Worm (Caenorhabditis elegans) whole organism, L4 larva: ENCODE data around the gene str-124.

Experiments used
- D1046.2 ChIP-seq: fragments of 200-800 bp; sonication (Bioruptor generic); IDR thresholded peaks from 2 replicates; pipeline ENCODE4 v1.3.6; 2022; ENCODE audit warnings: missing genetic modification characterization, missing compliant biosample characterization
- F10B5.3 ChIP-seq: sonication (generic microtip); optimal IDR thresholded peaks from 2 replicates; lab custom pipeline; 2016; ENCODE audit warnings: mild to moderate bottlenecking, missing genetic modification characterization, missing compliant biosample characterization
- F37D6.2 ChIP-seq: sonication (generic microtip); optimal IDR thresholded peaks from 2 replicates; lab custom pipeline; 2016; ENCODE audit warnings: mild to moderate bottlenecking, missing genetic modification characterization, missing compliant biosample characterization
- ZK337.2 ChIP-seq: fragments of 200-800 bp; sonication (Bioruptor generic); IDR thresholded peaks from 2 replicates; pipeline ENCODE4 v1.3.6; 2022; ENCODE audit warnings: missing genetic modification reagents, missing genetic modification characterization, missing compliant biosample characterization
- aha-1 ChIP-seq: fragments of 150-350 bp; peaks from one replicate; lab custom pipeline; 2014; ENCODE audit warnings: missing biosample characterization, missing genetic modification characterization
- aly-2 ChIP-seq: sonication (generic microtip); optimal IDR thresholded peaks from 2 replicates; lab custom pipeline; 2018; ENCODE audit warnings: missing biosample characterization, missing genetic modification characterization
- ceh-32 ChIP-seq: sonication (generic microtip); optimal IDR thresholded peaks from 2 replicates; lab custom pipeline; 2016; ENCODE audit warnings: mild to moderate bottlenecking, missing genetic modification characterization, missing compliant biosample characterization; ENCODE audit not compliant: poor library complexity
- daf-19 ChIP-seq: fragments of 200-800 bp; sonication (Bioruptor generic); conservative IDR thresholded peaks from 2 replicates; pipeline ENCODE4 v1.3.6; 2022; ENCODE audit warnings: missing genetic modification characterization, missing compliant biosample characterization
- egl-43 ChIP-seq: fragments of 200-800 bp; sonication (Bioruptor generic); IDR thresholded peaks from 2 replicates; pipeline ENCODE4 v1.3.6; 2022; ENCODE audit warnings: missing genetic modification reagents, missing genetic modification characterization, missing compliant biosample characterization
- hlh-11 ChIP-seq: fragments of 200-800 bp; sonication (Bioruptor generic); optimal IDR thresholded peaks from 2 replicates; lab custom pipeline; 2018; ENCODE audit warnings: mild to moderate bottlenecking, missing genetic modification characterization, missing compliant biosample characterization
- hlh-30 ChIP-seq: sonication (generic microtip); optimal IDR thresholded peaks from 2 replicates; lab custom pipeline; 2017; ENCODE audit warnings: antibody characterized with exemption, mild to moderate bottlenecking, missing genetic modification characterization, missing compliant biosample characterization; ENCODE audit not compliant: insufficient read depth
- lin-1 ChIP-seq: fragments of 200-800 bp; sonication (Bioruptor generic); IDR thresholded peaks from 2 replicates; pipeline ENCODE4 v1.3.6; 2022; ENCODE audit warnings: missing genetic modification reagents, missing genetic modification characterization, missing compliant biosample characterization
- lin-39 ChIP-seq: fragments of 150-350 bp; optimal IDR thresholded peaks from 2 replicates; lab custom pipeline; 2014; ENCODE audit warnings: missing biosample characterization, missing genetic modification reagents, missing genetic modification characterization
- mep-1 ChIP-seq: fragments of 150-350 bp; sonication (generic microtip); optimal IDR thresholded peaks from 3 replicates; lab custom pipeline; 2014; ENCODE audit warnings: missing biosample characterization, missing genetic modification characterization
- mxl-2 ChIP-seq: fragments of 200-800 bp; sonication (Bioruptor generic); conservative IDR thresholded peaks from 2 replicates; pipeline ENCODE4 v1.3.6; 2022; ENCODE audit warnings: missing genetic modification reagents, missing genetic modification characterization, missing compliant biosample characterization
- nhr-11 ChIP-seq: fragments of 150-350 bp; optimal IDR thresholded peaks from 2 replicates; lab custom pipeline; 2014; ENCODE audit warnings: missing biosample characterization, missing genetic modification characterization
- nhr-28 ChIP-seq: fragments of 150-350 bp; optimal IDR thresholded peaks from 2 replicates; lab custom pipeline; 2014; ENCODE audit warnings: missing biosample characterization, missing genetic modification characterization
- unc-62 ChIP-seq, 3 experiments: fragments of 150-350 bp in 1 of 3; sonication (generic microtip); optimal IDR thresholded peaks in 2 of 3; peaks in 1 of 3; 1 replicate in 1 of 3; 2 replicates in 2 of 3; lab custom pipeline; 2014 to 2017; ENCODE audit warnings: missing biosample characterization in 3 of 3, missing genetic modification characterization in 3 of 3, missing genetic modification reagents in 3 of 3, missing genotype in 1 of 3
- zag-1 ChIP-seq: fragments of 150-350 bp; optimal IDR thresholded peaks from 2 replicates; lab custom pipeline; 2014; ENCODE audit warnings: missing biosample characterization, missing genetic modification characterization
- zfp-2 ChIP-seq: sonication (generic microtip); optimal IDR thresholded peaks from 2 replicates; lab custom pipeline; 2016; ENCODE audit warnings: mild to moderate bottlenecking, missing genetic modification characterization, missing compliant biosample characterization
- zip-11 ChIP-seq: fragments of 200-800 bp; sonication (Bioruptor generic); IDR thresholded peaks from 2 replicates; pipeline ENCODE4 v1.3.6; 2022; ENCODE audit warnings: missing genetic modification characterization, missing compliant biosample characterization
- ztf-7 ChIP-seq: fragments of 150-350 bp; optimal IDR thresholded peaks from 2 replicates; lab custom pipeline; 2014; ENCODE audit warnings: missing biosample characterization, missing genetic modification characterization

Gene str-124

DNA sequence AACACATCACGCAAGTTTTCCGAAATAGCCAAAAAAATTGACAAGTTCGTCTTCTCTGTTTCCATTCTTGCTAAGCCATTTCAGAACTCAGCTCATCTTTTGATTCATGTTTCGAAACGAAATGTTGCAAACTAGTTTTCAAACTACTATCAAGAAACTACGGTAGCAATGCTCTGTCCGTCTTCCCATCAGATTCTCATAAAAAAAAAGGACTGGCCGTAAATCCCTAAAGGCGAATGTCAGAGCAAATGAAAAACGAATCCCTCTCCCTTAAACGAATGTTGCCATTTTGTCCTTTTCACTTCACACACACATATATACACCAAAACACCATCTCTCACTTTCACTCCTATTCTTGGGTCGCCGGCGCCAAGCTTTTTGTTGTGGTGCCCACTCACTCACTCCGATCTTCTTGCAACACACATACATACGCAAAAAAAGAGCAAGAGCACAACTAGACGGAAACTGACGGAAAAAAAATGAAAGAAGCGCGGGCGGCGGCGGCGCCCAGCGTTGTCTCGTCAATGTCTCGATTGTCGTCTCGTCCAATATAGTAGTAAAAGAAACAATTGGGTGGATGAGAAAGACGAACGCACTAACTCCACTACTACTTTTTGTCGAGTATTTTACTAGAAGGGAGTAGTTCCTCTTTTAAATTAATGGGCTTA lies 40.2 kb downstream of the str-124 start:
- no peak for TF ChIP-seq hlh-30 (tag; lab: Kevin White, UChicago)
- no peak for TF ChIP-seq mxl-2 (GFP tag; lab: Robert Waterston, UW)
- TF ChIP-seq zag-1 (tag; lab: Kevin White, UChicago), result no peak
- no peak for TF ChIP-seq daf-19
- TF ChIP-seq aly-2 (tag; lab: Kevin White, UChicago), result no peak
- TF ChIP-seq ceh-32 (tag; lab: Kevin White, UChicago), result no peak
- no peak for TF ChIP-seq ztf-7 (tag; lab: Kevin White, UChicago)
- peak; percentile 52 for TF ChIP-seq aha-1 (tag; lab: Kevin White, UChicago)
- no peak for TF ChIP-seq zfp-2 (tag; lab: Kevin White, UChicago)
- no peak for TF ChIP-seq egl-43
- no peak for TF ChIP-seq nhr-11
- TF ChIP-seq unc-62 (GFP tag; optimal IDR thresholded peaks at IDR 0.05 in 1 of 2; lab: Kevin White, UChicago), result peak in 1 of 2 experiments; percentile 97
- no peak for TF ChIP-seq unc-62 (tag; optimal IDR thresholded peaks at IDR 0.05; lab: Kevin White, UChicago)

DNA sequence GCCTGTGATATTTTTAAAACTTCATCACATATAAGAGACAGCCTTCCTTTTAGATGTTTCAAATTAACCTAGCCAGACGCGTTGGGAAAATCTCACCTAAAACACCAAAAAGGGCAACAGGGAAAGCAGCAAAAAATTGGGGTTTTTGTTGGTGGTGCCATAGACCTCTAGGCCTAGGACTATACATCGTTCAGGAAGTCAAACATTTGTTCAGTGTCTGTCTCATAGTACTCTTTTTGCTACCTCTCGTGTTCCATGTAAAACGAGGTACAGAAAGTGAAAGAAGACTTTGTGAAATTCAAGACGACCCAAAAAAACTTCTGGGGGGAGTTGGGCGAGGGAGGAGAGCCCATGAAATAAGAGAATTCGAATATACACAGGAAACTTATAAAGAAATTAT lies 41.3 kb downstream of the str-124 start:
- peak in 1 of 2 experiments; percentile 97 for TF ChIP-seq unc-62 (GFP tag; optimal IDR thresholded peaks at IDR 0.05 in 1 of 2; lab: Kevin White, UChicago)
- no peak for TF ChIP-seq unc-62 (tag; optimal IDR thresholded peaks at IDR 0.05; lab: Kevin White, UChicago)
- TF ChIP-seq lin-39 (tag; lab: Kevin White, UChicago), result no peak

DNA sequence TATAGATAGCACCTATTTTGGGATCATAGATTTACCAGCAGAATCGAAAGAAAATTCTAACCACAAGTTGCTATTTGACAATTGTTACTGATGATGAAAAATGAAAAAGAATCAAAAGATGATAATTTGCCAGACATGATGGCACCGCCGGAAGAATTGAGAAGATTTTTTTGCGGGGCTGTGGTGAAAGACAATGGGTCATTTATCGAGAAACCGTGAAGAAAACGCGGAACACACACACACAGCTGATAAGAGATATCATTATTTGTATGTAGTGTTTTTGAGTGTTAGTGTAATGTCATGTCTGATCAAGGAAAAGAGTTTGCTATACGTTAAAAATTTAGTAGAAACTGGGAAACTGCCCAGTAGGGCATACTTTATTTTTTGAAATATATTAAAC lies 47.1 kb downstream of the str-124 start:
- TF ChIP-seq nhr-28 (tag; lab: Kevin White, UChicago) (peak; percentile 53), zip-11 (GFP tag; lab: Robert Waterston, UW) (no peak), mxl-2 (GFP tag; lab: Robert Waterston, UW) (no peak), mep-1 (tag; lab: Kevin White, UChicago) (no peak), hlh-11 (tag; lab: Kevin White, UChicago) (peak; percentile 37), F37D6.2 (no peak), lin-1 (GFP tag; lab: Robert Waterston, UW) (no peak), ZK337.2 (GFP tag; lab: Robert Waterston, UW) (no peak), D1046.2 (no peak), F10B5.3 (tag; lab: Kevin White, UChicago) (no peak)
